Fruit fly (Drosophila melanogaster) whole organism, embryonic: Measurements from ENCODE around the gene CG43446.

Experiments used
- Abd-B ChIP-seq: fragments of 200-800 bp; sonication (Bioruptor generic); optimal IDR thresholded peaks from 2 replicates; lab custom pipeline; 2018; ENCODE audit warnings: missing biosample characterization, mild to moderate bottlenecking, missing genetic modification characterization, moderate library complexity
- Antp ChIP-seq: fragments of 200-800 bp; sonication (Bioruptor generic); optimal IDR thresholded peaks from 3 replicates; lab custom pipeline; 2016; ENCODE audit warnings: missing biosample characterization, missing genetic modification characterization
- BEAF-32 ChIP-seq: fragments of 200-800 bp; sonication (Bioruptor generic); optimal IDR thresholded peaks from 3 replicates; lab custom pipeline; 2017; ENCODE audit warnings: missing biosample characterization, missing genetic modification characterization, mild to moderate bottlenecking, moderate library complexity, missing genetic modification reagents
- Blimp-1 ChIP-seq: fragments of 200-800 bp; sonication (Bioruptor generic); optimal IDR thresholded peaks from 3 replicates; lab custom pipeline; 2018; ENCODE audit warnings: missing biosample characterization, missing genetic modification characterization, mild to moderate bottlenecking, moderate library complexity, missing genetic modification reagents
- CG10431 ChIP-seq: fragments of 200-800 bp; sonication (Bioruptor generic); optimal IDR thresholded peaks from 3 replicates; lab custom pipeline; 2018; ENCODE audit warnings: missing biosample characterization, mild to moderate bottlenecking, missing genetic modification characterization
- CG10654 ChIP-seq: fragments of 200-800 bp; sonication (Bioruptor generic); optimal IDR thresholded peaks from 2 replicates; lab custom pipeline; 2016; ENCODE audit warnings: missing biosample characterization, missing genetic modification characterization
- CG11504 ChIP-seq: fragments of 200-800 bp; sonication (Bioruptor generic); optimal IDR thresholded peaks from 3 replicates; lab custom pipeline; 2019; ENCODE audit warnings: missing biosample characterization, mild to moderate bottlenecking, missing genetic modification characterization, moderate library complexity
- CG11723 ChIP-seq: fragments of 200-800 bp; sonication (Bioruptor generic); optimal IDR thresholded peaks from 2 replicates; lab custom pipeline; 2017; ENCODE audit warnings: missing biosample characterization, mild to moderate bottlenecking, missing genetic modification characterization
- CG12155 ChIP-seq: fragments of 200-800 bp; sonication (Bioruptor generic); optimal IDR thresholded peaks from 3 replicates; lab custom pipeline; 2016; ENCODE audit warnings: missing biosample characterization, missing genetic modification characterization
- CG12942 ChIP-seq: fragments of 200-800 bp; sonication (Bioruptor generic); optimal IDR thresholded peaks from 3 replicates; lab custom pipeline; 2016; ENCODE audit warnings: missing biosample characterization, missing genetic modification characterization
- CG13287 ChIP-seq: fragments of 200-800 bp; sonication (Bioruptor generic); IDR thresholded peaks from 2 replicates; pipeline ENCODE4 v1.3.6; 2022; ENCODE audit warnings: missing biosample characterization, missing genetic modification characterization; ENCODE audit not compliant: partially characterized antibody
- CG15073 ChIP-seq: fragments of 200-800 bp; sonication (Bioruptor generic); optimal IDR thresholded peaks from 2 replicates; lab custom pipeline; 2016; ENCODE audit warnings: missing biosample characterization, missing genetic modification characterization
- CG17829 ChIP-seq: fragments of 200-800 bp; optimal IDR thresholded peaks from 2 replicates; lab custom pipeline; 2019; ENCODE audit warnings: missing biosample characterization, mild to moderate bottlenecking, missing genetic modification characterization, moderate library complexity
- CG18764 ChIP-seq: fragments of 200-800 bp; sonication (Bioruptor generic); optimal IDR thresholded peaks from 3 replicates; lab custom pipeline; 2016; ENCODE audit warnings: missing biosample characterization, missing genetic modification characterization
- CG30403 ChIP-seq: fragments of 200-800 bp; sonication (Bioruptor generic); optimal IDR thresholded peaks from 3 replicates; lab custom pipeline; 2016; ENCODE audit warnings: missing biosample characterization, missing genetic modification characterization
- CG3163 ChIP-seq: fragments of 200-800 bp; sonication (Bioruptor generic); optimal IDR thresholded peaks from 3 replicates; lab custom pipeline; 2016; ENCODE audit warnings: missing biosample characterization, missing genetic modification characterization
- CG32767 ChIP-seq: fragments of 200-800 bp; sonication (Bioruptor generic); IDR thresholded peaks from 2 replicates; pipeline ENCODE4 v1.3.6; 2022; ENCODE audit warnings: missing biosample characterization, missing genetic modification characterization
- CG4282 ChIP-seq: fragments of 200-800 bp; sonication (Bioruptor generic); optimal IDR thresholded peaks from 2 replicates; lab custom pipeline; 2016; ENCODE audit warnings: missing biosample characterization, missing genetic modification characterization
- CG9932 ChIP-seq: fragments of 200-800 bp; sonication (Bioruptor generic); IDR thresholded peaks from 2 replicates; pipeline ENCODE4 v1.3.6; 2022; ENCODE audit warnings: missing biosample characterization, missing genetic modification characterization
- D19B ChIP-seq: fragments of 200-800 bp; sonication (Bioruptor generic); optimal IDR thresholded peaks from 2 replicates; lab custom pipeline; 2017; ENCODE audit warnings: missing biosample characterization, mild to moderate bottlenecking, missing genetic modification characterization
- Dfd ChIP-seq, 2 experiments: fragments of >200 bp; optimal IDR thresholded peaks; 2 replicates each; lab custom pipeline; 2017; ENCODE audit warnings: missing biosample characterization in 2 of 2, missing genetic modification characterization in 2 of 2
- Ets97D ChIP-seq: fragments of 200-800 bp; sonication (Bioruptor generic); optimal IDR thresholded peaks from 3 replicates; lab custom pipeline; 2016; ENCODE audit warnings: missing biosample characterization, missing genetic modification characterization
- Hand ChIP-seq: fragments of 200-800 bp; sonication (Bioruptor generic); optimal IDR thresholded peaks from 2 replicates; lab custom pipeline; 2017; ENCODE audit warnings: mild to moderate bottlenecking, missing biosample characterization, missing genetic modification reagents, missing genetic modification characterization
- Hr3 ChIP-seq: fragments of 200-800 bp; sonication (Bioruptor generic); optimal IDR thresholded peaks from 3 replicates; lab custom pipeline; 2016; ENCODE audit warnings: missing biosample characterization, missing genetic modification characterization
- Hr51 ChIP-seq, 2 experiments: fragments of 200-800 bp; sonication (Bioruptor generic); optimal IDR thresholded peaks; 2 replicates in 1 of 2; 3 replicates in 1 of 2; lab custom pipeline; 2016 to 2018; ENCODE audit warnings: missing biosample characterization in 2 of 2, missing genetic modification characterization in 2 of 2, mild to moderate bottlenecking in 1 of 2, moderate library complexity in 1 of 2
- Lim3 ChIP-seq: fragments of 200-800 bp; sonication (Bioruptor generic); IDR thresholded peaks from 2 replicates; pipeline ENCODE4 v1.3.6; 2022; ENCODE audit warnings: missing biosample characterization, missing genetic modification characterization
- NK7.1 ChIP-seq: fragments of 200-800 bp; sonication (Bioruptor generic); optimal IDR thresholded peaks from 3 replicates; lab custom pipeline; 2016; ENCODE audit warnings: missing biosample characterization, missing genetic modification characterization
- NfI ChIP-seq: fragments of 200-800 bp; sonication (Bioruptor generic); optimal IDR thresholded peaks from 3 replicates; lab custom pipeline; 2018; ENCODE audit warnings: missing biosample characterization, mild to moderate bottlenecking, missing genetic modification characterization, moderate library complexity
- Optix ChIP-seq: fragments of 200-800 bp; sonication (Bioruptor generic); IDR thresholded peaks from 3 replicates; pipeline ENCODE4 v1.3.6; 2022; ENCODE audit warnings: missing biosample characterization, missing genetic modification characterization
- Ptx1 ChIP-seq: fragments of 200-800 bp; sonication (Bioruptor generic); IDR thresholded peaks from 2 replicates; pipeline ENCODE4 v1.3.6; 2022; ENCODE audit warnings: missing biosample characterization, missing genetic modification characterization
- Ravus ChIP-seq: fragments of 200-800 bp; sonication (Bioruptor generic); IDR thresholded peaks from 2 replicates; pipeline ENCODE4 v1.3.6; 2022; ENCODE audit warnings: missing biosample characterization, missing genetic modification characterization
- Sox100B ChIP-seq: fragments of 200-800 bp; sonication (Bioruptor generic); optimal IDR thresholded peaks from 3 replicates; lab custom pipeline; 2018; ENCODE audit warnings: missing biosample characterization, mild to moderate bottlenecking, missing genetic modification characterization
- chif ChIP-seq, 2 experiments: fragments of 200-800 bp; sonication (Bioruptor generic); optimal IDR thresholded peaks; 3 replicates each; lab custom pipeline; 2016; ENCODE audit warnings: missing biosample characterization in 2 of 2, missing genetic modification characterization in 2 of 2
- chm ChIP-seq: fragments of 200-800 bp; sonication (Bioruptor generic); IDR thresholded peaks from 2 replicates; pipeline ENCODE4 v1.3.6; 2022; ENCODE audit warnings: missing biosample characterization, missing genetic modification characterization
- dan ChIP-seq: fragments of 200-800 bp; sonication (Bioruptor generic); IDR thresholded peaks from 2 replicates; pipeline ENCODE4 v1.3.6; 2022; ENCODE audit warnings: missing biosample characterization, missing genetic modification characterization
- dmrt99B ChIP-seq: fragments of 200-800 bp; sonication (Bioruptor generic); optimal IDR thresholded peaks from 2 replicates; lab custom pipeline; 2018; ENCODE audit warnings: missing biosample characterization, mild to moderate bottlenecking, missing genetic modification characterization, moderate library complexity
- fd3F ChIP-seq: fragments of 200-800 bp; sonication (Bioruptor generic); optimal IDR thresholded peaks from 2 replicates; lab custom pipeline; 2018; ENCODE audit warnings: missing biosample characterization, mild to moderate bottlenecking, missing genetic modification characterization, moderate library complexity
- gcm2 ChIP-seq: fragments of 200-800 bp; sonication (Bioruptor generic); optimal IDR thresholded peaks from 2 replicates; lab custom pipeline; 2016; ENCODE audit warnings: missing biosample characterization, missing genetic modification characterization
- gt ChIP-seq: fragments of 200-800 bp; sonication (Bioruptor generic); IDR thresholded peaks from 2 replicates; pipeline ENCODE4 v1.3.6; 2022; ENCODE audit warnings: missing biosample characterization, missing genetic modification characterization
- hth ChIP-seq: fragments of >200 bp; optimal IDR thresholded peaks from 2 replicates; lab custom pipeline; 2017; ENCODE audit warnings: inconsistent platforms
- klu ChIP-seq: fragments of 200-800 bp; sonication (Bioruptor generic); IDR thresholded peaks from 2 replicates; pipeline ENCODE4 v1.3.6; 2022; ENCODE audit warnings: missing biosample characterization, missing genetic modification characterization
- lola ChIP-seq, 3 experiments: fragments of >200 bp in 2 of 3; fragments of 200-800 bp in 1 of 3; sonication (Bioruptor generic) in 1 of 3; optimal IDR thresholded peaks; 2 replicates each; lab custom pipeline; 2017 to 2019; ENCODE audit warnings: missing biosample characterization in 3 of 3, missing genetic modification characterization in 3 of 3, mild to moderate bottlenecking in 1 of 3, moderate library complexity in 1 of 3
- org-1 ChIP-seq: fragments of 200-800 bp; sonication (Bioruptor generic); optimal IDR thresholded peaks from 2 replicates; lab custom pipeline; 2017; ENCODE audit warnings: missing biosample characterization, missing genetic modification characterization
- sc ChIP-seq, 3 experiments: fragments of >200 bp in 2 of 3; fragments of 200-800 bp in 1 of 3; sonication (Bioruptor generic) in 1 of 3; optimal IDR thresholded peaks; 2 replicates in 2 of 3; 3 replicates in 1 of 3; lab custom pipeline; 2017; ENCODE audit warnings: mild to moderate bottlenecking in 1 of 3, missing biosample characterization in 1 of 3, missing genetic modification characterization in 1 of 3, missing genetic modification reagents in 1 of 3
- sens-2 ChIP-seq: fragments of 200-800 bp; sonication (Bioruptor generic); IDR thresholded peaks from 2 replicates; pipeline ENCODE4 v1.3.6; 2022; ENCODE audit warnings: missing biosample characterization, missing genetic modification characterization
- toy ChIP-seq: fragments of 200-800 bp; sonication (Bioruptor generic); IDR thresholded peaks from 2 replicates; pipeline ENCODE4 v1.3.6; 2022; ENCODE audit warnings: missing biosample characterization, missing genetic modification characterization
- ttk ChIP-seq: fragments of 200-800 bp; sonication (Bioruptor generic); IDR thresholded peaks from 2 replicates; pipeline ENCODE4 v2.1.2; 2022; ENCODE audit warnings: missing biosample characterization, missing genetic modification characterization
- vnd ChIP-seq: fragments of 200-800 bp; sonication (Bioruptor generic); IDR thresholded peaks from 3 replicates; pipeline ENCODE4 v1.3.6; 2022; ENCODE audit warnings: missing biosample characterization, missing genetic modification characterization; ENCODE audit not compliant: partially characterized antibody
- wek ChIP-seq: fragments of 200-800 bp; sonication (Bioruptor generic); optimal IDR thresholded peaks from 3 replicates; lab custom pipeline; 2018; ENCODE audit warnings: missing biosample characterization, mild to moderate bottlenecking, missing genetic modification characterization, moderate library complexity
- zfh1 ChIP-seq: fragments of 200-800 bp; sonication (Bioruptor generic); IDR thresholded peaks from 3 replicates; pipeline ENCODE4 v1.3.6; 2022; ENCODE audit warnings: missing biosample characterization, missing genetic modification characterization

CG43446 gene

DNA sequence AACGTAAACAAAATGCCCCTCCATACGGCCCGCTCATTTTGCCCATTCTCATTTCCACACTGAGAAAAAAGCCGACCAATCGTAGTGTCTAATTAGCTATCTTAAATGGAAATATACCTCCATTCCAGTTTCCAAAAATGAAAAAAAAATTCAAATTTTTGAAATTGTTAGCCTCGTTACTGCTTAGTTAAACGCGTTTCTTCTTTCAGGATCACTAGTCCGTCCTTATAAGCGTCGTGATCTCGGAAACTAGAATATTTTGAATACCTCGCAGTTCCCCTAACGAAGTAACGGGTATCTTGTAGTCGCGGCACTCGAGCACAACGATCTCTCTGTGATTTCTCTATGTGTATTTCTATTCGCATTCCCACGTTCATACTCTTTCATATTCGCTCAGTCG, 1.9 kb upstream of the CG43446 start (continued):
- no peak for TF ChIP-seq CG10654 (GFP tag; lab: Kevin White, UChicago)
- no peak for TF ChIP-seq Hand (GFP tag; lab: Kevin White, UChicago)
- TF ChIP-seq Blimp-1 (GFP tag; lab: Kevin White, UChicago): peak; percentile 43
- TF ChIP-seq fd3F: peak; percentile 44
- peak; percentile 62 for TF ChIP-seq Abd-B (GFP tag; lab: Kevin White, UChicago)
- peak in 1 of 2 experiments; percentile 40 for TF ChIP-seq chif (GFP tag; optimal IDR thresholded peaks at IDR 0.05; lab: Kevin White, UChicago)
- peak; percentile 51 for TF ChIP-seq CG17829 (tag; lab: Kevin White, UChicago)
- TF ChIP-seq NK7.1 (GFP tag; lab: Kevin White, UChicago): peak; percentile 54
- no peak for TF ChIP-seq Dfd (GFP tag; optimal IDR thresholded peaks at IDR 0.05; lab: Kevin White, UChicago)
- TF ChIP-seq org-1 (GFP tag; lab: Kevin White, UChicago): peak; percentile 39
- TF ChIP-seq CG32767 (GFP tag; lab: Robert Waterston, UW): 0 out of 2 replicates have a peak, but pooled peaks have one; percentile 29
- no peak for TF ChIP-seq Ravus (GFP tag; lab: Robert Waterston, UW)
- peak; percentile 78 for TF ChIP-seq dmrt99B
- no peak for TF ChIP-seq BEAF-32 (GFP tag; lab: Kevin White, UChicago)
- no peak for TF ChIP-seq hth (lab: Kevin White, UChicago)
- peak; percentile 42 for TF ChIP-seq Hr3 (GFP tag; lab: Kevin White, UChicago)
- TF ChIP-seq CG12155 (GFP tag; lab: Kevin White, UChicago): peak; percentile 37
- TF ChIP-seq gt (GFP tag; lab: Robert Waterston, UW): no peak
- peak; percentile 68 for TF ChIP-seq Ptx1 (GFP tag; lab: Robert Waterston, UW)
- TF ChIP-seq CG18764 (GFP tag; lab: Kevin White, UChicago): no peak
- no peak for TF ChIP-seq sc (optimal IDR thresholded peaks at IDR 0.05; lab: Kevin White, UChicago)
- TF ChIP-seq sc (GFP tag; optimal IDR thresholded peaks at IDR 0.05; lab: Kevin White, UChicago): peak; percentile 11
- peak; percentile 65 for TF ChIP-seq D19B (GFP tag; lab: Kevin White, UChicago)
- TF ChIP-seq CG11723: peak; percentile 9
- no peak for TF ChIP-seq sens-2 (GFP tag; lab: Robert Waterston, UW)
- 0 out of 3 replicates have a peak, but pooled peaks have one; percentile 27 for TF ChIP-seq zfh1 (GFP tag; lab: Robert Waterston, UW)
- TF ChIP-seq Sox100B (GFP tag; lab: Kevin White, UChicago): peak; percentile 67
- no peak for TF ChIP-seq dan (GFP tag; lab: Robert Waterston, UW)
- TF ChIP-seq CG13287 (GFP tag; lab: Robert Waterston, UW): no peak
- TF ChIP-seq CG4282: no peak
- TF ChIP-seq CG15073: no peak
- TF ChIP-seq chm (GFP tag; lab: Robert Waterston, UW): 0 out of 2 replicates have a peak, but pooled peaks have one; percentile 16
- peak; percentile 12 for TF ChIP-seq CG3163
- TF ChIP-seq CG9932 (GFP tag; lab: Robert Waterston, UW): peak; percentile 62
- TF ChIP-seq klu: peak; percentile 31; the same call in 1 of the 2 replicates
- peak; percentile 80 for TF ChIP-seq CG11504
- TF ChIP-seq toy (GFP tag; lab: Robert Waterston, UW): no peak
- no peak for TF ChIP-seq gcm2 (GFP tag; lab: Kevin White, UChicago)
- TF ChIP-seq ttk (GFP tag; lab: Robert Waterston, UW): peak; percentile 12; the same call in 1 of the 2 replicates
- TF ChIP-seq CG12942 (GFP tag; lab: Kevin White, UChicago): peak; percentile 2
- TF ChIP-seq wek (GFP tag; lab: Kevin White, UChicago): no peak
- TF ChIP-seq CG10431: no peak
- TF ChIP-seq Optix (GFP tag; lab: Robert Waterston, UW): no peak
- TF ChIP-seq vnd (GFP tag; lab: Robert Waterston, UW): no peak
- peak; percentile 52 for TF ChIP-seq NfI (GFP tag; lab: Kevin White, UChicago)
- no peak for TF ChIP-seq lola (GFP tag; optimal IDR thresholded peaks at IDR 0.05; lab: Kevin White, UChicago)
- TF ChIP-seq Lim3 (GFP tag; lab: Robert Waterston, UW): no peak
- TF ChIP-seq Antp (GFP tag; lab: Kevin White, UChicago): peak; percentile 60
- TF ChIP-seq CG30403 (GFP tag; lab: Kevin White, UChicago): peak; percentile 71
- no peak for TF ChIP-seq Ets97D
- peak in 1 of 2 experiments; percentile 74 for TF ChIP-seq Hr51 (GFP tag; optimal IDR thresholded peaks at IDR 0.05; lab: Kevin White, UChicago)
